Fruit fly (Drosophila melanogaster) whole organism, prepupa: ENCODE data around the gene CG17919.
A peak's percentile ranks its signal among the peaks of the same experiment; 100 is the strongest.

ENCODE experiments used
- CG10669 ChIP-seq: fragments of 200-800 bp; sonication (Bioruptor generic); optimal IDR thresholded peaks from 3 replicates; lab custom pipeline; 2018; ENCODE audit warnings: missing biosample characterization, mild to moderate bottlenecking, missing genetic modification characterization, moderate library complexity
- CG11294 ChIP-seq: fragments of 200-800 bp; sonication (Bioruptor generic); IDR thresholded peaks from 2 replicates; pipeline ENCODE4 v1.3.6; 2022; ENCODE audit warnings: missing biosample characterization, missing genetic modification characterization
- CG31627 ChIP-seq: fragments of 200-800 bp; sonication (Bioruptor generic); optimal IDR thresholded peaks from 3 replicates; lab custom pipeline; 2016; ENCODE audit warnings: missing biosample characterization, missing genetic modification characterization
- CG4318 ChIP-seq: fragments of 200-800 bp; sonication (Bioruptor generic); optimal IDR thresholded peaks from 3 replicates; lab custom pipeline; 2017; ENCODE audit warnings: missing biosample characterization, mild to moderate bottlenecking, missing genetic modification characterization
- CG6163 ChIP-seq: fragments of 200-800 bp; sonication (Bioruptor generic); IDR thresholded peaks from 3 replicates; pipeline ENCODE4 v1.3.6; 2022; ENCODE audit warnings: missing biosample characterization, missing genetic modification characterization
- CG6808 ChIP-seq: fragments of 200-800 bp; sonication (Bioruptor generic); optimal IDR thresholded peaks from 3 replicates; lab custom pipeline; 2017; ENCODE audit warnings: missing biosample characterization, missing genetic modification characterization, mild to moderate bottlenecking, moderate library complexity, missing genetic modification reagents
- CG8319 ChIP-seq: fragments of 200-800 bp; sonication (Bioruptor generic); optimal IDR thresholded peaks from 3 replicates; lab custom pipeline; 2016; ENCODE audit warnings: missing biosample characterization, missing genetic modification characterization
- CG8632 ChIP-seq: fragments of 200-800 bp; sonication (Bioruptor generic); optimal IDR thresholded peaks from 3 replicates; lab custom pipeline; 2016; ENCODE audit warnings: missing biosample characterization, missing genetic modification characterization
- Eip78C ChIP-seq: fragments of 200-800 bp; sonication (Bioruptor generic); peaks from one replicate; lab custom pipeline; 2016; ENCODE audit warnings: missing biosample characterization, missing genetic modification characterization
- Hr39 ChIP-seq: fragments of 200-800 bp; sonication (Bioruptor generic); optimal IDR thresholded peaks from 2 replicates; lab custom pipeline; 2016; ENCODE audit warnings: missing biosample characterization, missing genetic modification characterization
- OdsH ChIP-seq: fragments of 200-800 bp; sonication (Bioruptor generic); optimal IDR thresholded peaks from 3 replicates; lab custom pipeline; 2016; ENCODE audit warnings: missing biosample characterization, missing genetic modification characterization
- Sox102F ChIP-seq: fragments of 200-800 bp; sonication (Bioruptor generic); optimal IDR thresholded peaks from 2 replicates; lab custom pipeline; 2016; ENCODE audit warnings: missing biosample characterization, mild to moderate bottlenecking, missing genetic modification characterization
- dsx ChIP-seq: fragments of 200-800 bp; optimal IDR thresholded peaks from 3 replicates; lab custom pipeline; 2019; ENCODE audit warnings: missing biosample characterization, mild to moderate bottlenecking, missing genetic modification characterization, moderate library complexity; ENCODE audit not compliant: poor library complexity, severe bottlenecking

DNA sequence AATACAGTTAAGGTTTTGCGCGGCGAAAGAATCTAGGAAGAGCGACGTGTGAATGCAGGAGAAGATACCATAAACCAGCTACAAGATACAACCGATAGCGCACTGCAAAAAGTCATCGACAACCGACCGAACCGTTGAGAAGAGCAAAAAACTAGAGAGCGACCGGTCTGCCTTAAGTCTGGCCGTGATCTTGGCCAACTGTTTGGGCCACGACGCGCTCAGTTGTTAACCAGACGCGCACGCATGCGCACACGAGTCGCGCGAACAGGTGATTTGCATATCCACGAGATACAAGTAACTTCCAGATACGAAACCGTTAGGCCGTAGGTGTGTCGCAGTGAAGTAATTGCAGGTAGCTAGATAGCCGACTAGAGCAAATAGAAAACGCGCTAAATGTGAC is 28.8 kb upstream of the CG17919 start:
- TF ChIP-seq CG8319 (GFP tag; lab: Kevin White, UChicago) (no peak), CG31627 (GFP tag; lab: Kevin White, UChicago) (no peak), Hr39 (no peak), Sox102F (GFP tag; lab: Kevin White, UChicago) (no peak), CG4318 (GFP tag; lab: Kevin White, UChicago) (no peak), Eip78C (peak; percentile 55), CG11294 (no peak), dsx (no peak), CG8632 (GFP tag; lab: Kevin White, UChicago) (no peak), CG6808 (GFP tag; lab: Kevin White, UChicago) (no peak), CG10669 (GFP tag; lab: Kevin White, UChicago) (no peak), CG6163 (GFP tag; lab: Robert Waterston, UW) (no peak), OdsH (GFP tag; lab: Kevin White, UChicago) (no peak)
